Fruit fly (Drosophila melanogaster) whole organism, wandering third instar larva: ENCODE data around the gene CG2519.

Experiments used
- Abd-B ChIP-seq: fragments of >200 bp; optimal IDR thresholded peaks from 2 replicates; lab custom pipeline; 2017; ENCODE audit warnings: missing biosample characterization, missing genetic modification characterization
- CG9705 ChIP-seq: fragments of 200-800 bp; sonication (Bioruptor generic); optimal IDR thresholded peaks from 2 replicates; lab custom pipeline; 2018; ENCODE audit warnings: missing biosample characterization, mild to moderate bottlenecking, missing genetic modification characterization
- Dfd ChIP-seq: fragments of >200 bp; optimal IDR thresholded peaks from 2 replicates; lab custom pipeline; 2017; ENCODE audit warnings: missing biosample characterization, missing genetic modification characterization
- Dif ChIP-seq: fragments of 200-275, 200-300 bp; sonication (Bioruptor generic); optimal IDR thresholded peaks from 2 replicates; lab custom pipeline; 2018; ENCODE audit warnings: missing biosample characterization, missing genetic modification characterization; ENCODE audit not compliant: partially characterized antibody
- GATAd ChIP-seq: sonication (Bioruptor generic); optimal IDR thresholded peaks from 2 replicates; lab custom pipeline; 2016; ENCODE audit warnings: missing biosample characterization, missing genetic modification characterization
- HLH106 ChIP-seq: fragments of 200-800 bp; optimal IDR thresholded peaks from 3 replicates; lab custom pipeline; 2019; ENCODE audit warnings: missing biosample characterization, mild to moderate bottlenecking, missing genetic modification characterization, moderate library complexity
- Hnf4 ChIP-seq: fragments of 200-800 bp; sonication (Bioruptor generic); optimal IDR thresholded peaks from 2 replicates; lab custom pipeline; 2016; ENCODE audit warnings: missing biosample characterization, mild to moderate bottlenecking, missing genetic modification characterization
- Hr78 ChIP-seq: fragments of >200 bp; optimal IDR thresholded peaks from 2 replicates; lab custom pipeline; 2017; ENCODE audit warnings: missing biosample characterization, missing genetic modification characterization
- Hr83 ChIP-seq: fragments of 200-300 bp; sonication (Bioruptor generic); optimal IDR thresholded peaks from 2 replicates; lab custom pipeline; 2016; ENCODE audit warnings: missing biosample characterization, mild to moderate bottlenecking, missing genetic modification characterization, moderate library complexity; ENCODE audit not compliant: poor library complexity, severe bottlenecking
- Mio ChIP-seq: sonication (Bioruptor generic); optimal IDR thresholded peaks from 2 replicates; lab custom pipeline; 2016; ENCODE audit warnings: missing biosample characterization, missing genetic modification characterization
- Myc ChIP-seq: fragments of >200 bp; optimal IDR thresholded peaks from 2 replicates; lab custom pipeline; 2017
- N ChIP-seq: fragments of >200 bp; optimal IDR thresholded peaks from 2 replicates; lab custom pipeline; 2018; ENCODE audit warnings: missing biosample characterization, missing external identifiers, missing genetic modification characterization
- OdsH ChIP-seq: fragments of 200-800 bp; sonication (Bioruptor generic); optimal IDR thresholded peaks from 2 replicates; lab custom pipeline; 2016; ENCODE audit warnings: missing biosample characterization, mild to moderate bottlenecking, missing genetic modification characterization
- Sp1 ChIP-seq: fragments of 200-800 bp; sonication (Bioruptor generic); optimal IDR thresholded peaks from 3 replicates; lab custom pipeline; 2019; ENCODE audit warnings: missing biosample characterization, mild to moderate bottlenecking, missing genetic modification characterization, moderate library complexity
- Vsx2 ChIP-seq: fragments of 200-300, 225-300 bp; sonication (Bioruptor generic); optimal IDR thresholded peaks from 2 replicates; lab custom pipeline; 2018; ENCODE audit warnings: missing biosample characterization, missing genetic modification characterization; ENCODE audit not compliant: partially characterized antibody
- br ChIP-seq: fragments of 200-800 bp; sonication (Bioruptor generic); optimal IDR thresholded peaks from 2 replicates; lab custom pipeline; 2016; ENCODE audit warnings: missing biosample characterization, missing genetic modification characterization
- brk ChIP-seq: fragments of 200-800 bp; sonication (Bioruptor generic); optimal IDR thresholded peaks from 2 replicates; lab custom pipeline; 2016; ENCODE audit warnings: missing biosample characterization, mild to moderate bottlenecking, missing genetic modification characterization
- dmrt93B ChIP-seq: fragments of 200-800 bp; sonication (Bioruptor generic); optimal IDR thresholded peaks from 2 replicates; lab custom pipeline; 2018; ENCODE audit warnings: missing biosample characterization, mild to moderate bottlenecking, missing genetic modification characterization
- dsf ChIP-seq: sonication (Bioruptor generic); optimal IDR thresholded peaks from 2 replicates; lab custom pipeline; 2016; ENCODE audit warnings: missing biosample characterization, missing genetic modification characterization, borderline replicate concordance
- foxo ChIP-seq, 2 experiments: fragments of 200-800 bp; sonication (Bioruptor generic); optimal IDR thresholded peaks; 2 replicates in 1 of 2; 3 replicates in 1 of 2; lab custom pipeline; 2016 to 2017; ENCODE audit warnings: missing biosample characterization in 2 of 2, missing genetic modification characterization in 2 of 2
- fru ChIP-seq: fragments of 200-800 bp; sonication (Bioruptor generic); optimal IDR thresholded peaks from 3 replicates; lab custom pipeline; 2016; ENCODE audit warnings: missing biosample characterization, mild to moderate bottlenecking, missing genetic modification characterization
- h ChIP-seq: fragments of 200-800 bp; sonication (Bioruptor generic); optimal IDR thresholded peaks from 3 replicates; lab custom pipeline; 2016; ENCODE audit warnings: missing biosample characterization, mild to moderate bottlenecking, missing genetic modification characterization
- jim ChIP-seq: fragments of 175-275, 200-325 bp; sonication (Bioruptor generic); optimal IDR thresholded peaks from 2 replicates; lab custom pipeline; 2016; ENCODE audit warnings: missing biosample characterization, mild to moderate bottlenecking, missing genetic modification characterization
- lola ChIP-seq: fragments of >200 bp; optimal IDR thresholded peaks from 2 replicates; lab custom pipeline; 2017; ENCODE audit warnings: missing biosample characterization, missing genetic modification characterization
- pan ChIP-seq: fragments of >200 bp; optimal IDR thresholded peaks from 2 replicates; lab custom pipeline; 2017
- psq ChIP-seq: fragments of 200-800 bp; sonication (Bioruptor generic); optimal IDR thresholded peaks from 3 replicates; lab custom pipeline; 2017; ENCODE audit warnings: missing biosample characterization, mild to moderate bottlenecking, missing genetic modification characterization, moderate library complexity
- rgr ChIP-seq: fragments of 200-800 bp; sonication (Bioruptor generic); optimal IDR thresholded peaks from 3 replicates; lab custom pipeline; 2016; ENCODE audit warnings: missing biosample characterization, mild to moderate bottlenecking, missing genetic modification characterization
- sage ChIP-seq: fragments of 200-800 bp; sonication (Bioruptor generic); optimal IDR thresholded peaks from 2 replicates; lab custom pipeline; 2016; ENCODE audit warnings: missing biosample characterization, mild to moderate bottlenecking, missing genetic modification characterization
- sv ChIP-seq: fragments of 200-800 bp; sonication (Bioruptor generic); optimal IDR thresholded peaks from 3 replicates; lab custom pipeline; 2016; ENCODE audit warnings: missing biosample characterization, missing genetic modification characterization
- tai ChIP-seq: sonication (Bioruptor generic); optimal IDR thresholded peaks from 2 replicates; lab custom pipeline; 2016; ENCODE audit warnings: missing biosample characterization, missing genetic modification characterization
- usp ChIP-seq: fragments of >200 bp; optimal IDR thresholded peaks from 2 replicates; lab custom pipeline; 2017; ENCODE audit warnings: missing biosample characterization, missing genetic modification characterization

CG2519 gene

dm6 chr3R:5562956-5563355, 15.4 kb upstream of the CG2519 start:
- TF ChIP-seq CG9705 (GFP tag; lab: Kevin White, UChicago) (no peak), psq (no peak), br (GFP tag; lab: Kevin White, UChicago) (no peak), Myc (lab: Kevin White, UChicago) (no peak), sv (no peak), dmrt93B (GFP tag; lab: Kevin White, UChicago) (no peak), fru (GFP tag; lab: Kevin White, UChicago) (no peak), Sp1 (GFP tag; lab: Kevin White, UChicago) (no peak), OdsH (GFP tag; lab: Kevin White, UChicago) (no peak), Vsx2 (GFP tag; lab: Kevin White, UChicago) (no peak)

- TF ChIP-seq Sp1 (GFP tag; lab: Kevin White, UChicago) (no peak), HLH106 (no peak), tai (no peak), sage (GFP tag; lab: Kevin White, UChicago) (no peak), h (no peak), Vsx2 (GFP tag; lab: Kevin White, UChicago) (peak; percentile 91), pan (no peak), Dif (GFP tag; lab: Kevin White, UChicago) (peak; percentile 71), fru (GFP tag; lab: Kevin White, UChicago) (no peak), Hr78 (GFP tag; lab: Kevin White, UChicago) (no peak), N (GFP tag; lab: Kevin White, UChicago) (no peak), dsf (GFP tag; lab: Kevin White, UChicago) (no peak), Dfd (GFP tag; lab: Kevin White, UChicago) (no peak)
These were observed 7.3 kb upstream of the CG2519 start, which contains the start of gene Snm1 for dm6 chr3R:5554852-5555251. Snm1 (plus strand) TSS chr3R:5555084.

DNA sequence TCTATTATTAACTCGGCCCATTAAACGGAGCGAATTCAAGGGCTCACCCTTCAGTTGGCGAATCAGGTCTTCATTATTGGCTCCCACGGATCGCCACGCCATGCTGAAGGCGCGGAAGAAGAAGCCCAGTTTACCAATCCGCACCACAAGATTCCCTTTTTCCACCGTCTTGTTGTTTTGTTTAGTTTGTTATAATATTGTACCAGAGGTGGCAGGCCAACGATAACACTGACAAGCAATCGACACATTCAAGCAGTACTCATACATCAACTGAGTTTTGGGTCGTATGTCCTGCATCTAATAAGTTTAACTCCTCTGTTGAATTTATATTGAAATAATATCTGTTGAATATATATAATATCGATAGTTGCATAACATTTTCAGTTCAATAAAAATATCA, 6.5 kb upstream of the CG2519 start, which contains the start of gene Pcmt:
Gene Pcmt, minus strand, starts transcription at position 235 of the 400 bp plus-strand sequence.
- TF ChIP-seq Mio (GFP tag; lab: Kevin White, UChicago): no peak
- no peak for TF ChIP-seq HLH106
- no peak for TF ChIP-seq foxo (GFP tag; optimal IDR thresholded peaks at IDR 0.05; lab: Kevin White, UChicago)
- no peak for TF ChIP-seq usp (GFP tag; lab: Kevin White, UChicago)
- TF ChIP-seq brk (GFP tag; lab: Kevin White, UChicago): no peak
- TF ChIP-seq lola (GFP tag; lab: Kevin White, UChicago): no peak
- TF ChIP-seq fru (GFP tag; lab: Kevin White, UChicago): no peak
- no peak for TF ChIP-seq Abd-B (GFP tag; lab: Kevin White, UChicago)
- TF ChIP-seq CG9705 (GFP tag; lab: Kevin White, UChicago): no peak
- TF ChIP-seq GATAd (GFP tag; lab: Kevin White, UChicago): no peak

DNA sequence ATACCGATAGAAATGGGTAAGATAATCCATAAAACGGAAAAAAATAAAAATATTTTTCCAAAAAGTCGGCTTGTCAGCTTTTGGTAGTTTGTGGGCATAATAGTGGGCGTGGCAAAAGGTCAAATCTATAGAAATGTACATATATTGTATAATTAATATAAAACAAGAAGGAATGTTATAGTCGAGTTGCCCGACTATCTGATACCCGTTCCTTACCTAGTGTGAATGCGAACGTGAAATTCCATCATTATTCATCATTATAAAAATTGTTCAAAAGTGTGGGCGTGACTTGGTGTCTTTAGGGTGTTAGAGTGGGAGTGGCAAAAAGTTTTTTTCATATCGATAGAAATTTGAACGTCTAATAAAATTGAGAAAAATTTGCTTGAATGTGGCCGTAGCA, 4.0 kb upstream of the CG2519 start:
- no peak for TF ChIP-seq sage (GFP tag; lab: Kevin White, UChicago)
- no peak for TF ChIP-seq br (GFP tag; lab: Kevin White, UChicago)
- no peak for TF ChIP-seq Dif (GFP tag; lab: Kevin White, UChicago)
- TF ChIP-seq tai: no peak
- no peak for TF ChIP-seq jim
- no peak for TF ChIP-seq Abd-B (GFP tag; lab: Kevin White, UChicago)
- TF ChIP-seq Dfd (GFP tag; lab: Kevin White, UChicago): no peak
- no peak for TF ChIP-seq rgr (GFP tag; lab: Kevin White, UChicago)
- TF ChIP-seq Hr83 (GFP tag; lab: Kevin White, UChicago): no peak
- TF ChIP-seq Vsx2 (GFP tag; lab: Kevin White, UChicago): no peak
- TF ChIP-seq Mio (GFP tag; lab: Kevin White, UChicago): no peak
- TF ChIP-seq sv: no peak
- TF ChIP-seq psq: no peak

- TF ChIP-seq Hr83 (GFP tag; lab: Kevin White, UChicago): no peak
These were observed 3.5 kb upstream of the CG2519 start, which contains the start of gene mia for dm6 chr3R:5551068-5551467. mia (minus strand) TSS chr3R:5551168.

DNA sequence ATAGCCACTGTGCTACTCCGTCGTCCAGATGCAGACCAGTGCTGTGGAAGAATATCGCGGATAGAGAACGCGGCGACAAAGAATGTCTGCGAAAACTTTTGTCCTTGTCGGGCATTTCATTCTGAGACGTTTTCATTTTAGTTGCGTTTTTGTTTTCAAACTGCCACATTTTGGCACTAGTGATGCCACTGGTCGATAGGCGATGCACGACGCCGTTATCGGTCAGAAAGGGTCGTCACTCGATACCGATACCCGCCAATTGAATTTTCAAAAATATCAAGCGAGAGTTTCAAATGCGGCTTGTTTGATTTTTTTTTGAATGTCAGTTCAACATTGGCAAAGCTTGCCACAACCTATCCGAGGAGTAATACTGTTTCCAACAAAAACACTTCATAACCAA, 2.9 kb upstream of the CG2519 start:
- no peak for TF ChIP-seq Vsx2 (GFP tag; lab: Kevin White, UChicago)
- no peak for TF ChIP-seq Hnf4 (GFP tag; lab: Kevin White, UChicago)
- no peak for TF ChIP-seq fru (GFP tag; lab: Kevin White, UChicago)
- no peak for TF ChIP-seq GATAd (GFP tag; lab: Kevin White, UChicago)
- no peak for TF ChIP-seq CG9705 (GFP tag; lab: Kevin White, UChicago)
- TF ChIP-seq br (GFP tag; lab: Kevin White, UChicago): no peak
- TF ChIP-seq jim: no peak
